Worm (Caenorhabditis elegans) whole organism, mixed stage, embryonic: ENCODE results near the gene M03C11.3.

ENCODE experiments used
- bed-3 ChIP-seq: fragments of 200-800 bp; sonication (Bioruptor generic); optimal IDR thresholded peaks from 3 replicates; lab custom pipeline; 2018; ENCODE audit warnings: mild to moderate bottlenecking, missing genetic modification characterization, moderate library complexity, missing compliant biosample characterization
- nhr-2 ChIP-seq: fragments of 150-350 bp; optimal IDR thresholded peaks from 2 replicates; lab custom pipeline; 2014; ENCODE audit warnings: missing biosample characterization, missing genetic modification characterization
- nhr-76 ChIP-seq: sonication (generic microtip); optimal IDR thresholded peaks from 2 replicates; lab custom pipeline; 2017; ENCODE audit warnings: missing biosample characterization, missing genetic modification characterization
- unc-39 ChIP-seq: fragments of 150-350 bp; optimal IDR thresholded peaks from 2 replicates; lab custom pipeline; 2014; ENCODE audit warnings: missing biosample characterization, missing genetic modification characterization
- unc-62 ChIP-seq: fragments of 150-350 bp; optimal IDR thresholded peaks from 2 replicates; lab custom pipeline; 2014; ENCODE audit warnings: missing biosample characterization, missing genetic modification reagents, missing genetic modification characterization

- TF ChIP-seq unc-62 (GFP tag; lab: Kevin White, UChicago) (no peak), nhr-76 (tag; lab: Kevin White, UChicago) (no peak), unc-39 (tag; lab: Kevin White, UChicago) (no peak), bed-3 (GFP tag; lab: Kevin White, UChicago) (no peak), nhr-2 (tag; lab: Kevin White, UChicago) (no peak)
Measured at ce11 chrIII:10396891-10397502, 7.9 kb upstream of the M03C11.3 start.
